Fruit fly (Drosophila melanogaster): Measurements from ENCODE around the gene dnt.
A peak's percentile ranks its signal among the peaks of the same experiment; 100 is the strongest.

dm6 chr2L:19378620-19379019 is 15.6 kb upstream of the dnt start:
- TF ChIP-seq CG6854 (GFP tag; optimal IDR thresholded peaks at IDR 0.05), result no peak
- no peak for TF ChIP-seq lab (GFP tag; optimal IDR thresholded peaks at IDR 0.05)
- no peak for TF ChIP-seq CG18476 (GFP tag; optimal IDR thresholded peaks at IDR 0.05)
- no peak for TF ChIP-seq ind (GFP tag; optimal IDR thresholded peaks at IDR 0.05)
- TF ChIP-seq dysf (GFP tag; IDR thresholded peaks at IDR 0.05), result 0 out of 3 replicates have a peak, but pooled peaks have one; percentile 4
- no peak for TF ChIP-seq jumu (GFP tag; optimal IDR thresholded peaks at IDR 0.05)
- no peak for TF ChIP-seq Sry-δ (GFP tag; optimal IDR thresholded peaks at IDR 0.05)
- TF ChIP-seq CG1233 (GFP tag; optimal IDR thresholded peaks at IDR 0.05), result no peak
- no peak for TF ChIP-seq gem (tag; optimal IDR thresholded peaks at IDR 0.05)
- TF ChIP-seq da (GFP tag; optimal IDR thresholded peaks at IDR 0.05), result no peak
- no peak for TF ChIP-seq Gug (GFP tag; IDR thresholded peaks at IDR 0.05)
- TF ChIP-seq CG18599 (GFP tag; optimal IDR thresholded peaks at IDR 0.05), result no peak
- TF ChIP-seq CG13287 (GFP tag; IDR thresholded peaks at IDR 0.05; ENCODE audit: partially characterized antibody), result no peak

All from whole organism, embryonic.